Fruit fly (Drosophila melanogaster) whole organism, pupa: ENCODE data around the gene BBIP1.

Experiments
- CG10348 ChIP-seq: fragments of 200-800 bp; sonication (Bioruptor generic); IDR thresholded peaks from 2 replicates; pipeline ENCODE4 v1.3.6; 2022; ENCODE audit warnings: missing biosample characterization, missing genetic modification characterization
- CG12605 ChIP-seq: fragments of 200-800 bp; sonication (Bioruptor generic); IDR thresholded peaks from 2 replicates; pipeline ENCODE4 v1.3.6; 2022; ENCODE audit warnings: missing biosample characterization, missing genetic modification characterization
- CG13204 ChIP-seq: fragments of 200-800 bp; sonication (Bioruptor generic); optimal IDR thresholded peaks from 2 replicates; lab custom pipeline; 2018; ENCODE audit warnings: missing biosample characterization, mild to moderate bottlenecking, missing genetic modification characterization, moderate library complexity
- CG14655 ChIP-seq: fragments of 200-800 bp; sonication (Bioruptor generic); optimal IDR thresholded peaks from 3 replicates; lab custom pipeline; 2017; ENCODE audit warnings: mild to moderate bottlenecking, missing biosample characterization, missing genetic modification reagents, missing genetic modification characterization
- CG15710 ChIP-seq: fragments of 200-800 bp; sonication (Bioruptor generic); optimal IDR thresholded peaks from 2 replicates; lab custom pipeline; 2018; ENCODE audit warnings: missing biosample characterization, mild to moderate bottlenecking, missing genetic modification characterization, moderate library complexity
- CG17806 ChIP-seq: fragments of 200-800 bp; sonication (Bioruptor generic); optimal IDR thresholded peaks from 2 replicates; lab custom pipeline; 2018; ENCODE audit warnings: missing biosample characterization, mild to moderate bottlenecking, missing genetic modification characterization, moderate library complexity
- CG32121 ChIP-seq: fragments of 200-800 bp; sonication (Bioruptor generic); IDR thresholded peaks from 2 replicates; pipeline ENCODE4 v1.3.6; 2022; ENCODE audit warnings: missing biosample characterization, missing genetic modification characterization
- CG34367 ChIP-seq: fragments of 200-800 bp; sonication (Bioruptor generic); optimal IDR thresholded peaks from 2 replicates; lab custom pipeline; 2018; ENCODE audit warnings: missing biosample characterization, mild to moderate bottlenecking, missing genetic modification characterization
- CG4496 ChIP-seq: fragments of 200-800 bp; sonication (Bioruptor generic); IDR thresholded peaks from 3 replicates; pipeline ENCODE4 v1.3.6; 2022; ENCODE audit warnings: missing biosample characterization, missing genetic modification characterization
- CG8159 ChIP-seq: fragments of 200-800 bp; sonication (Bioruptor generic); optimal IDR thresholded peaks from 3 replicates; lab custom pipeline; 2018; ENCODE audit warnings: missing biosample characterization, mild to moderate bottlenecking, missing genetic modification characterization, moderate library complexity
- CG8301 ChIP-seq: fragments of 200-800 bp; sonication (Bioruptor generic); optimal IDR thresholded peaks from 2 replicates; lab custom pipeline; 2018; ENCODE audit warnings: missing biosample characterization, mild to moderate bottlenecking, missing genetic modification characterization
- CG9948 ChIP-seq: fragments of 200-800 bp; sonication (Bioruptor generic); optimal IDR thresholded peaks from 2 replicates; lab custom pipeline; 2018; ENCODE audit warnings: missing biosample characterization, mild to moderate bottlenecking, missing genetic modification characterization, moderate library complexity
- D1 ChIP-seq: fragments of 200-800 bp; sonication (Bioruptor generic); optimal IDR thresholded peaks from 2 replicates; lab custom pipeline; 2018; ENCODE audit warnings: missing biosample characterization, mild to moderate bottlenecking, missing genetic modification characterization, moderate library complexity
- EcR ChIP-seq: fragments of 200-800 bp; sonication (Bioruptor generic); optimal IDR thresholded peaks from 3 replicates; lab custom pipeline; 2019; ENCODE audit warnings: missing biosample characterization, missing genetic modification characterization, mild to moderate bottlenecking, moderate library complexity, missing genetic modification reagents
- Ets98B ChIP-seq: fragments of 200-800 bp; sonication (Bioruptor generic); IDR thresholded peaks from 2 replicates; pipeline ENCODE4 v1.3.6; 2022; ENCODE audit warnings: missing biosample characterization, missing genetic modification characterization
- Pif1A ChIP-seq: fragments of 200-800 bp; sonication (Bioruptor generic); optimal IDR thresholded peaks from 3 replicates; lab custom pipeline; 2016; ENCODE audit warnings: missing biosample characterization, missing genetic modification characterization
- Pif1B ChIP-seq: fragments of 200-800 bp; sonication (Bioruptor generic); optimal IDR thresholded peaks from 3 replicates; lab custom pipeline; 2016; ENCODE audit warnings: missing biosample characterization, missing genetic modification characterization
- Snoo ChIP-seq: fragments of 200-800 bp; sonication (Bioruptor generic); optimal IDR thresholded peaks from 3 replicates; lab custom pipeline; 2017; ENCODE audit warnings: missing biosample characterization, mild to moderate bottlenecking, missing genetic modification characterization, inconsistent platforms
- fd96Ca ChIP-seq: fragments of 200-800 bp; sonication (Bioruptor generic); IDR thresholded peaks from 3 replicates; pipeline ENCODE4 v1.3.6; 2022; ENCODE audit warnings: missing biosample characterization, missing genetic modification characterization
- gl ChIP-seq: fragments of 200-800 bp; sonication (Bioruptor generic); optimal IDR thresholded peaks from 2 replicates; lab custom pipeline; 2018; ENCODE audit warnings: missing biosample characterization, mild to moderate bottlenecking, missing genetic modification characterization
- rn ChIP-seq: fragments of 200-800 bp; sonication (Bioruptor generic); IDR thresholded peaks from 2 replicates; pipeline ENCODE4 v1.3.6; 2022; ENCODE audit warnings: missing biosample characterization, missing genetic modification characterization

BBIP1 gene

dm6 chr3R:9433774-9434173, 29.6 kb downstream of the BBIP1 start:
- TF ChIP-seq Ets98B (GFP tag; lab: Robert Waterston, UW) (no peak), EcR (GFP tag; lab: Kevin White, UChicago) (no peak), Pif1B (GFP tag; lab: Kevin White, UChicago) (no peak)

dm6 chr3R:9434543-9435407, 30.6 kb downstream of the BBIP1 start:
- TF ChIP-seq CG34367 (tag; lab: Kevin White, UChicago) (no peak), Snoo (no peak), CG17806 (peak; percentile 57), D1 (tag; lab: Kevin White, UChicago) (no peak), EcR (GFP tag; lab: Kevin White, UChicago) (no peak), CG4496 (GFP tag; lab: Robert Waterston, UW) (peak; percentile 92), Pif1B (GFP tag; lab: Kevin White, UChicago) (no peak), CG15710 (peak; percentile 35), rn (GFP tag; lab: Robert Waterston, UW) (peak; percentile 76), CG10348 (GFP tag; lab: Robert Waterston, UW) (peak; percentile 52; the same call in 1 of the 2 replicates), CG8159 (peak; percentile 45), gl (tag; lab: Kevin White, UChicago) (no peak), Pif1A (GFP tag; lab: Kevin White, UChicago) (peak; percentile 56), Ets98B (GFP tag; lab: Robert Waterston, UW) (peak; percentile 89), CG12605 (GFP tag; lab: Robert Waterston, UW) (peak; percentile 49; the same call in 1 of the 2 replicates), CG9948 (tag; lab: Kevin White, UChicago) (peak; percentile 51), CG32121 (GFP tag; lab: Robert Waterston, UW) (peak; percentile 93), CG14655 (GFP tag; lab: Kevin White, UChicago) (peak; percentile 60), fd96Ca (GFP tag; lab: Robert Waterston, UW) (peak; percentile 63; the same call in 2 of the 3 replicates), CG8301 (tag; lab: Kevin White, UChicago) (peak; percentile 77), CG13204 (GFP tag; lab: Kevin White, UChicago) (no peak)
- TF ChIP-seq, all 21 proteins: peak for 14

- TF ChIP-seq CG12605 (GFP tag; lab: Robert Waterston, UW): no peak
- TF ChIP-seq fd96Ca (GFP tag; lab: Robert Waterston, UW): no peak
- TF ChIP-seq Pif1B (GFP tag; lab: Kevin White, UChicago): no peak
- no peak for TF ChIP-seq Ets98B (GFP tag; lab: Robert Waterston, UW)
- no peak for TF ChIP-seq Snoo
- no peak for TF ChIP-seq CG4496 (GFP tag; lab: Robert Waterston, UW)
- TF ChIP-seq CG10348 (GFP tag; lab: Robert Waterston, UW): no peak
- no peak for TF ChIP-seq CG8301 (tag; lab: Kevin White, UChicago)
- TF ChIP-seq Pif1A (GFP tag; lab: Kevin White, UChicago): no peak
- TF ChIP-seq CG17806: no peak
- no peak for TF ChIP-seq CG34367 (tag; lab: Kevin White, UChicago)
- no peak for TF ChIP-seq CG9948 (tag; lab: Kevin White, UChicago)
- no peak for TF ChIP-seq D1 (tag; lab: Kevin White, UChicago)
- no peak for TF ChIP-seq CG15710
Observed at dm6 chr3R:9435898-9436297, 31.7 kb downstream of the BBIP1 start.

dm6 chr3R:9436358-9436972, 32.3 kb downstream of the BBIP1 start:
- TF ChIP-seq CG4496 (GFP tag; lab: Robert Waterston, UW) (0 out of 3 replicates have a peak, but pooled peaks have one; percentile 41), CG15710 (no peak), CG14655 (GFP tag; lab: Kevin White, UChicago) (no peak), CG32121 (GFP tag; lab: Robert Waterston, UW) (no peak), CG10348 (GFP tag; lab: Robert Waterston, UW) (no peak), Ets98B (GFP tag; lab: Robert Waterston, UW) (peak; percentile 7; the same call in 1 of the 2 replicates), gl (tag; lab: Kevin White, UChicago) (no peak), CG13204 (GFP tag; lab: Kevin White, UChicago) (no peak), CG17806 (no peak)

- TF ChIP-seq D1 (tag; lab: Kevin White, UChicago): no peak
- TF ChIP-seq CG10348 (GFP tag; lab: Robert Waterston, UW): no peak
- no peak for TF ChIP-seq CG8159
- no peak for TF ChIP-seq Pif1A (GFP tag; lab: Kevin White, UChicago)
- TF ChIP-seq CG4496 (GFP tag; lab: Robert Waterston, UW): no peak
- no peak for TF ChIP-seq CG9948 (tag; lab: Kevin White, UChicago)
- TF ChIP-seq Ets98B (GFP tag; lab: Robert Waterston, UW): no peak
- TF ChIP-seq CG34367 (tag; lab: Kevin White, UChicago): no peak
- TF ChIP-seq Snoo: no peak
- TF ChIP-seq, all 21 proteins: peak for 0
Observed at dm6 chr3R:9437618-9438017, 33.4 kb downstream of the BBIP1 start.
